Fruit fly (Drosophila melanogaster) whole organism, embryonic: ENCODE results near the gene lectin-24A.

ENCODE experiments used
- Bdp1 ChIP-seq: fragments of 200-800 bp; sonication (Bioruptor generic); optimal IDR thresholded peaks from 3 replicates; lab custom pipeline; 2016; ENCODE audit warnings: missing biosample characterization, missing genetic modification characterization
- CG10366 ChIP-seq: fragments of 200-800 bp; sonication (Bioruptor generic); IDR thresholded peaks from 2 replicates; pipeline ENCODE4 v1.3.6; 2022; ENCODE audit warnings: missing biosample characterization, missing genetic modification characterization
- CG11398 ChIP-seq: fragments of 200-800 bp; sonication (Bioruptor generic); optimal IDR thresholded peaks from 2 replicates; lab custom pipeline; 2016; ENCODE audit warnings: missing biosample characterization, missing genetic modification characterization
- CG11504 ChIP-seq: fragments of 200-800 bp; sonication (Bioruptor generic); optimal IDR thresholded peaks from 3 replicates; lab custom pipeline; 2019; ENCODE audit warnings: missing biosample characterization, mild to moderate bottlenecking, missing genetic modification characterization, moderate library complexity
- CG12104 ChIP-seq: fragments of 200-800 bp; sonication (Bioruptor generic); optimal IDR thresholded peaks from 3 replicates; lab custom pipeline; 2016; ENCODE audit warnings: missing biosample characterization, missing genetic modification characterization
- CG14710 ChIP-seq: fragments of 200-800 bp; sonication (Bioruptor generic); optimal IDR thresholded peaks from 3 replicates; lab custom pipeline; 2019; ENCODE audit warnings: missing biosample characterization, mild to moderate bottlenecking, missing genetic modification characterization, moderate library complexity
- CG15073 ChIP-seq: fragments of 200-800 bp; sonication (Bioruptor generic); optimal IDR thresholded peaks from 2 replicates; lab custom pipeline; 2016; ENCODE audit warnings: missing biosample characterization, missing genetic modification characterization
- CG15514 ChIP-seq: fragments of 200-800 bp; sonication (Bioruptor generic); optimal IDR thresholded peaks from 3 replicates; lab custom pipeline; 2017; ENCODE audit warnings: missing biosample characterization, missing genetic modification characterization, mild to moderate bottlenecking, moderate library complexity, missing genetic modification reagents
- CG17186 ChIP-seq: fragments of 200-800 bp; sonication (Bioruptor generic); optimal IDR thresholded peaks from 3 replicates; lab custom pipeline; 2017; ENCODE audit warnings: missing biosample characterization, missing genetic modification reagents, missing genetic modification characterization
- CG17361 ChIP-seq: fragments of 200-800 bp; sonication (Bioruptor generic); IDR thresholded peaks from 3 replicates; pipeline ENCODE4 v1.3.6; 2022; ENCODE audit warnings: missing biosample characterization, missing genetic modification characterization
- CG17385 ChIP-seq: fragments of 200-800 bp; sonication (Bioruptor generic); optimal IDR thresholded peaks from 3 replicates; lab custom pipeline; 2018; ENCODE audit warnings: missing biosample characterization, mild to moderate bottlenecking, missing genetic modification characterization
- CG18599 ChIP-seq: fragments of 200-800 bp; sonication (Bioruptor generic); optimal IDR thresholded peaks from 3 replicates; lab custom pipeline; 2017; ENCODE audit warnings: missing biosample characterization, missing genetic modification characterization, mild to moderate bottlenecking, moderate library complexity, missing genetic modification reagents
- CG31388 ChIP-seq: fragments of 200-800 bp; sonication (Bioruptor generic); optimal IDR thresholded peaks from 2 replicates; lab custom pipeline; 2016; ENCODE audit warnings: missing biosample characterization, missing genetic modification characterization
- CG31441 ChIP-seq: fragments of 200-800 bp; sonication (Bioruptor generic); IDR thresholded peaks from 2 replicates; pipeline ENCODE4 v1.3.6; 2022; ENCODE audit warnings: missing biosample characterization, missing genetic modification characterization
- CG3281 ChIP-seq: fragments of 200-800 bp; sonication (Bioruptor generic); optimal IDR thresholded peaks from 3 replicates; lab custom pipeline; 2017; ENCODE audit warnings: missing biosample characterization, mild to moderate bottlenecking, missing genetic modification characterization
- CG3407 ChIP-seq: fragments of 200-800 bp; sonication (Bioruptor generic); optimal IDR thresholded peaks from 2 replicates; lab custom pipeline; 2018; ENCODE audit warnings: missing biosample characterization, mild to moderate bottlenecking, missing genetic modification characterization
- CG6175 ChIP-seq: fragments of 200-800 bp; sonication (Bioruptor generic); IDR thresholded peaks from 3 replicates; pipeline ENCODE4 v1.3.6; 2022; ENCODE audit warnings: missing biosample characterization, missing genetic modification characterization
- CG7963 ChIP-seq: fragments of 200-800 bp; sonication (Bioruptor generic); IDR thresholded peaks from 3 replicates; pipeline ENCODE4 v1.3.6; 2022; ENCODE audit warnings: missing biosample characterization, missing genetic modification characterization; ENCODE audit not compliant: partially characterized antibody
- CG8478 ChIP-seq: fragments of >200 bp; optimal IDR thresholded peaks from 2 replicates; lab custom pipeline; 2018
- CG9932 ChIP-seq: fragments of 200-800 bp; sonication (Bioruptor generic); IDR thresholded peaks from 2 replicates; pipeline ENCODE4 v1.3.6; 2022; ENCODE audit warnings: missing biosample characterization, missing genetic modification characterization
- CHES-1-like ChIP-seq: fragments of 200-800 bp; sonication (Bioruptor generic); optimal IDR thresholded peaks from 2 replicates; lab custom pipeline; 2016; ENCODE audit warnings: missing biosample characterization, missing genetic modification characterization
- Dbx ChIP-seq: fragments of 200-800 bp; sonication (Bioruptor generic); IDR thresholded peaks from 3 replicates; pipeline ENCODE4 v1.3.6; 2022; ENCODE audit warnings: missing biosample characterization, missing genetic modification characterization
- Dip3 ChIP-seq: fragments of 200-800 bp; sonication (Bioruptor generic); optimal IDR thresholded peaks from 3 replicates; lab custom pipeline; 2016; ENCODE audit warnings: missing biosample characterization, missing genetic modification characterization
- Ets65A ChIP-seq: fragments of 200-800 bp; sonication (Bioruptor generic); peaks from one replicate; lab custom pipeline; 2016; ENCODE audit warnings: missing biosample characterization, missing genetic modification characterization
- Hand ChIP-seq: fragments of 200-800 bp; sonication (Bioruptor generic); optimal IDR thresholded peaks from 2 replicates; lab custom pipeline; 2017; ENCODE audit warnings: mild to moderate bottlenecking, missing biosample characterization, missing genetic modification reagents, missing genetic modification characterization
- MTF-1 ChIP-seq: fragments of 200-800 bp; sonication (Bioruptor generic); optimal IDR thresholded peaks from 2 replicates; lab custom pipeline; 2018; ENCODE audit warnings: missing biosample characterization, mild to moderate bottlenecking, missing genetic modification characterization, borderline replicate concordance
- Meics ChIP-seq: fragments of 200-800 bp; sonication (Bioruptor generic); optimal IDR thresholded peaks from 2 replicates; lab custom pipeline; 2017; ENCODE audit warnings: missing biosample characterization, mild to moderate bottlenecking, missing genetic modification characterization
- Myb ChIP-seq: fragments of 200-800 bp; sonication (Bioruptor generic); optimal IDR thresholded peaks from 2 replicates; lab custom pipeline; 2016; ENCODE audit warnings: missing biosample characterization, missing genetic modification characterization
- NfI ChIP-seq: fragments of 200-800 bp; sonication (Bioruptor generic); optimal IDR thresholded peaks from 3 replicates; lab custom pipeline; 2018; ENCODE audit warnings: missing biosample characterization, mild to moderate bottlenecking, missing genetic modification characterization, moderate library complexity
- Ptx1 ChIP-seq: fragments of 200-800 bp; sonication (Bioruptor generic); IDR thresholded peaks from 2 replicates; pipeline ENCODE4 v1.3.6; 2022; ENCODE audit warnings: missing biosample characterization, missing genetic modification characterization
- Sin3A ChIP-seq: fragments of >200 bp; optimal IDR thresholded peaks from 2 replicates; lab custom pipeline; 2018
- ato ChIP-seq: fragments of 200-800 bp; sonication (Bioruptor generic); IDR thresholded peaks from 2 replicates; pipeline ENCODE4 v1.3.6; 2022; ENCODE audit warnings: missing biosample characterization, missing genetic modification characterization; ENCODE audit not compliant: partially characterized antibody
- bcd ChIP-seq: fragments of 200-800 bp; sonication (Bioruptor generic); optimal IDR thresholded peaks from 2 replicates; lab custom pipeline; 2017; ENCODE audit warnings: missing biosample characterization, mild to moderate bottlenecking, missing genetic modification characterization
- br ChIP-seq: fragments of >200 bp; optimal IDR thresholded peaks from 2 replicates; lab custom pipeline; 2017
- bsh ChIP-seq, 2 experiments: fragments of 200-800 bp; sonication (Bioruptor generic); optimal IDR thresholded peaks; 2 replicates each; lab custom pipeline; 2017 to 2018; ENCODE audit warnings: mild to moderate bottlenecking in 2 of 2, missing biosample characterization in 2 of 2, missing genetic modification characterization in 2 of 2, moderate library complexity in 1 of 2
- da ChIP-seq: fragments of 200-800 bp; sonication (Bioruptor generic); optimal IDR thresholded peaks from 2 replicates; lab custom pipeline; 2016; ENCODE audit warnings: missing biosample characterization, missing genetic modification characterization
- dmrt99B ChIP-seq: fragments of 200-800 bp; sonication (Bioruptor generic); optimal IDR thresholded peaks from 2 replicates; lab custom pipeline; 2018; ENCODE audit warnings: missing biosample characterization, mild to moderate bottlenecking, missing genetic modification characterization, moderate library complexity
- inv ChIP-seq: fragments of 200-800 bp; sonication (Bioruptor generic); IDR thresholded peaks from 2 replicates; pipeline ENCODE4 v1.3.6; 2022; ENCODE audit warnings: missing biosample characterization, missing genetic modification characterization; ENCODE audit not compliant: partially characterized antibody
- jumu ChIP-seq: fragments of 200-800 bp; sonication (Bioruptor generic); optimal IDR thresholded peaks from 3 replicates; lab custom pipeline; 2016; ENCODE audit warnings: missing biosample characterization, missing genetic modification characterization
- lab ChIP-seq: fragments of 200-800 bp; sonication (Bioruptor generic); optimal IDR thresholded peaks from 3 replicates; lab custom pipeline; 2017; ENCODE audit warnings: missing biosample characterization, missing genetic modification characterization, mild to moderate bottlenecking, moderate library complexity, missing genetic modification reagents
- lov ChIP-seq, 2 experiments: fragments of 200-800 bp in 1 of 2; fragments of >200 bp in 1 of 2; sonication (Bioruptor generic) in 1 of 2; IDR thresholded peaks in 1 of 2; optimal IDR thresholded peaks in 1 of 2; 2 replicates in 1 of 2; 3 replicates in 1 of 2; pipeline versions ENCODE4 v1.3.6 to Lab custom; 2017 to 2022; ENCODE audit warnings: missing biosample characterization in 1 of 2, missing genetic modification characterization in 1 of 2
- nerfin-2 ChIP-seq: fragments of 200-800 bp; sonication (Bioruptor generic); IDR thresholded peaks from 2 replicates; pipeline ENCODE4 v1.3.6; 2022; ENCODE audit warnings: missing biosample characterization, missing genetic modification characterization; ENCODE audit not compliant: partially characterized antibody
- nmo ChIP-seq: fragments of 200-800 bp; sonication (Bioruptor generic); optimal IDR thresholded peaks from 2 replicates; lab custom pipeline; 2018; ENCODE audit warnings: missing biosample characterization, mild to moderate bottlenecking, missing genetic modification characterization, moderate library complexity
- pros ChIP-seq: fragments of 200-800 bp; sonication (Bioruptor generic); optimal IDR thresholded peaks from 3 replicates; lab custom pipeline; 2019; ENCODE audit warnings: missing biosample characterization, mild to moderate bottlenecking, missing genetic modification characterization, moderate library complexity
- scrt ChIP-seq: fragments of 200-800 bp; sonication (Bioruptor generic); optimal IDR thresholded peaks from 2 replicates; lab custom pipeline; 2018; ENCODE audit warnings: missing biosample characterization, mild to moderate bottlenecking, missing genetic modification characterization, moderate library complexity
- slp2 ChIP-seq: fragments of 200-800 bp; sonication (Bioruptor generic); optimal IDR thresholded peaks from 2 replicates; lab custom pipeline; 2016; ENCODE audit warnings: missing biosample characterization, missing genetic modification characterization
- tio ChIP-seq: fragments of 200-800 bp; sonication (Bioruptor generic); optimal IDR thresholded peaks from 2 replicates; lab custom pipeline; 2017; ENCODE audit warnings: missing biosample characterization, missing genetic modification characterization, inconsistent platforms
- twi ChIP-seq: fragments of 200-800 bp; optimal IDR thresholded peaks from 2 replicates; lab custom pipeline; 2019; ENCODE audit warnings: missing biosample characterization, mild to moderate bottlenecking, missing genetic modification characterization, moderate library complexity
- vvl ChIP-seq: fragments of 200-800 bp; sonication (Bioruptor generic); IDR thresholded peaks from 2 replicates; pipeline ENCODE4 v1.3.6; 2022; ENCODE audit warnings: missing biosample characterization, missing genetic modification characterization
- wek ChIP-seq: fragments of 200-800 bp; sonication (Bioruptor generic); optimal IDR thresholded peaks from 3 replicates; lab custom pipeline; 2018; ENCODE audit warnings: missing biosample characterization, mild to moderate bottlenecking, missing genetic modification characterization, moderate library complexity
- zfh2 ChIP-seq: fragments of 200-800 bp; sonication (Bioruptor generic); optimal IDR thresholded peaks from 2 replicates; lab custom pipeline; 2016; ENCODE audit warnings: missing biosample characterization, missing genetic modification characterization

lectin-24A gene

dm6 chr2L:3748691-3749090 is 31.1 kb upstream of the lectin-24A start (continued):
- TF ChIP-seq CG18599: peak; percentile 66
- no peak for TF ChIP-seq CG11398
- TF ChIP-seq bcd (GFP tag; lab: Kevin White, UChicago): peak; percentile 17
- peak; percentile 26 for TF ChIP-seq CG15514 (GFP tag; lab: Kevin White, UChicago)
- peak; percentile 51 for TF ChIP-seq NfI
- TF ChIP-seq scrt: peak; percentile 17
- TF ChIP-seq twi: no peak
- TF ChIP-seq slp2 (GFP tag; lab: Kevin White, UChicago): no peak
- peak; percentile 33 for TF ChIP-seq CG8478 (lab: Kevin White, UChicago)
- TF ChIP-seq tio (GFP tag; lab: Kevin White, UChicago): no peak
- TF ChIP-seq MTF-1 (GFP tag; lab: Kevin White, UChicago): no peak
- TF ChIP-seq Hand (GFP tag; lab: Kevin White, UChicago): peak; percentile 6
- TF ChIP-seq CG31441 (GFP tag; lab: Robert Waterston, UW): no peak
- TF ChIP-seq CG10366 (GFP tag; lab: Robert Waterston, UW): no peak
- no peak for TF ChIP-seq jumu
- peak; percentile 72 for TF ChIP-seq Ets65A (GFP tag; lab: Kevin White, UChicago)
- no peak for TF ChIP-seq Bdp1 (GFP tag; lab: Kevin White, UChicago)
- peak; percentile 35; the same call in 1 of the 3 replicates for TF ChIP-seq Dbx (GFP tag; lab: Robert Waterston, UW)
- no peak for TF ChIP-seq inv (GFP tag; lab: Robert Waterston, UW)
- TF ChIP-seq zfh2 (GFP tag; lab: Kevin White, UChicago): no peak
- peak; percentile 63 for TF ChIP-seq lab (GFP tag; lab: Kevin White, UChicago)
- no peak for TF ChIP-seq CG12104
- no peak for TF ChIP-seq CG17186 (GFP tag; lab: Kevin White, UChicago)
- peak; percentile 31 for TF ChIP-seq Meics (GFP tag; lab: Kevin White, UChicago)
- TF ChIP-seq CG14710: no peak
- TF ChIP-seq nmo (GFP tag; lab: Kevin White, UChicago): no peak
- TF ChIP-seq CG17361 (GFP tag; lab: Robert Waterston, UW): no peak
- no peak for TF ChIP-seq CHES-1-like (GFP tag; lab: Kevin White, UChicago)
- no peak for TF ChIP-seq nerfin-2 (GFP tag; lab: Robert Waterston, UW)
- no peak for TF ChIP-seq lov (optimal IDR thresholded peaks at IDR 0.05; lab: Kevin White, UChicago)
- TF ChIP-seq lov (GFP tag; IDR thresholded peaks at IDR 0.05; lab: Robert Waterston, UW): no peak
- no peak for TF ChIP-seq da
- TF ChIP-seq CG31388 (GFP tag; lab: Kevin White, UChicago): no peak
- peak; percentile 48; the same call in 1 of the 2 replicates for TF ChIP-seq vvl (GFP tag; lab: Robert Waterston, UW)
- no peak for TF ChIP-seq CG11504 (tag; lab: Kevin White, UChicago)
- TF ChIP-seq CG3281: peak; percentile 22
- no peak for TF ChIP-seq pros (GFP tag; lab: Kevin White, UChicago)
- TF ChIP-seq Dip3 (GFP tag; lab: Kevin White, UChicago): peak; percentile 19
- TF ChIP-seq CG15073: no peak
- TF ChIP-seq wek (GFP tag; lab: Kevin White, UChicago): no peak
- 0 out of 2 replicates have a peak, but pooled peaks have one; percentile 4 for TF ChIP-seq CG9932 (GFP tag; lab: Robert Waterston, UW)
- TF ChIP-seq CG3407 (GFP tag; lab: Kevin White, UChicago): no peak
- no peak for TF ChIP-seq Ptx1 (GFP tag; lab: Robert Waterston, UW)
- no peak for TF ChIP-seq CG7963
- TF ChIP-seq CG6175 (GFP tag; lab: Robert Waterston, UW): no peak
- no peak for TF ChIP-seq Myb
- no peak for TF ChIP-seq Sin3A (lab: Kevin White, UChicago)
- TF ChIP-seq CG17385 (GFP tag; lab: Kevin White, UChicago): peak; percentile 5
- TF ChIP-seq br: no peak
- TF ChIP-seq dmrt99B (tag; lab: Kevin White, UChicago): peak; percentile 15
- TF ChIP-seq ato: no peak
- TF ChIP-seq bsh (GFP tag; optimal IDR thresholded peaks at IDR 0.05; lab: Kevin White, UChicago): no peak
